Worm (Caenorhabditis elegans) whole organism, L2 larva: ENCODE measurements around the gene vha-6.

Experiments
- C34F6.9 ChIP-seq: fragments of 150-350 bp; optimal IDR thresholded peaks from 2 replicates; lab custom pipeline; 2014; ENCODE audit warnings: missing biosample characterization, missing genetic modification characterization
- F13H6.1 ChIP-seq: sonication (generic microtip); optimal IDR thresholded peaks from 2 replicates; lab custom pipeline; 2016; ENCODE audit warnings: missing genetic modification characterization, missing compliant biosample characterization
- R02D3.7 ChIP-seq: fragments of 150-350 bp; optimal IDR thresholded peaks from 2 replicates; lab custom pipeline; 2014; ENCODE audit warnings: missing biosample characterization, missing genetic modification characterization
- ZK546.5 ChIP-seq: sonication (generic microtip); optimal IDR thresholded peaks from 2 replicates; lab custom pipeline; 2017; ENCODE audit warnings: missing biosample characterization, missing genetic modification characterization
- alr-1 ChIP-seq: fragments of 150-350 bp; optimal IDR thresholded peaks from 2 replicates; lab custom pipeline; 2014; ENCODE audit warnings: missing biosample characterization, missing genetic modification characterization
- ama-1 ChIP-seq: fragments of 150-350 bp; optimal IDR thresholded peaks from 2 replicates; lab custom pipeline; 2018; ENCODE audit warnings: inconsistent platforms
- blmp-1 ChIP-seq: sonication (generic microtip); optimal IDR thresholded peaks from 2 replicates; lab custom pipeline; 2017; ENCODE audit warnings: missing genetic modification characterization, mild to moderate bottlenecking, missing compliant biosample characterization, antibody characterized with exemption, moderate library complexity; ENCODE audit not compliant: insufficient read depth
- ceh-82 ChIP-seq: fragments of 150-350 bp; optimal IDR thresholded peaks from 2 replicates; lab custom pipeline; 2014; ENCODE audit warnings: missing biosample characterization, missing genetic modification characterization
- crh-2 ChIP-seq: sonication (generic microtip); optimal IDR thresholded peaks from 2 replicates; lab custom pipeline; 2017; ENCODE audit warnings: missing biosample characterization, missing genetic modification characterization
- dmd-4 ChIP-seq: sonication (generic microtip); optimal IDR thresholded peaks from 2 replicates; lab custom pipeline; 2017; ENCODE audit warnings: missing biosample characterization, missing genetic modification characterization
- egl-27 ChIP-seq: sonication (generic microtip); optimal IDR thresholded peaks from 3 replicates; lab custom pipeline; 2017; ENCODE audit warnings: missing biosample characterization, missing genetic modification reagents, missing genetic modification characterization
- elt-1 ChIP-seq: fragments of 150-350 bp; optimal IDR thresholded peaks from 2 replicates; lab custom pipeline; 2014; ENCODE audit warnings: missing biosample characterization, missing genetic modification characterization
- elt-3 ChIP-seq: sonication (generic microtip); optimal IDR thresholded peaks from 2 replicates; lab custom pipeline; 2017; ENCODE audit warnings: missing biosample characterization, missing genetic modification characterization
- fos-1 ChIP-seq: fragments of 150-350 bp; optimal IDR thresholded peaks from 2 replicates; lab custom pipeline; 2014; ENCODE audit warnings: missing biosample characterization, missing genetic modification characterization
- gmeb-1 ChIP-seq: fragments of 150-350 bp; optimal IDR thresholded peaks from 2 replicates; lab custom pipeline; 2014; ENCODE audit warnings: missing biosample characterization, missing genetic modification characterization
- lin-13 ChIP-seq: fragments of 150-350 bp; optimal IDR thresholded peaks from 2 replicates; lab custom pipeline; 2014; ENCODE audit warnings: missing biosample characterization, missing genetic modification reagents, missing genetic modification characterization
- lsy-2 ChIP-seq, 2 experiments: fragments of 150-350 bp in 1 of 2; sonication (generic microtip) in 1 of 2; optimal IDR thresholded peaks; 2 replicates each; lab custom pipeline; 2014 to 2017; ENCODE audit warnings: missing biosample characterization in 2 of 2, missing genetic modification characterization in 2 of 2
- mab-5 ChIP-seq: fragments of 150-350 bp; optimal IDR thresholded peaks from 2 replicates; lab custom pipeline; 2014; ENCODE audit warnings: missing biosample characterization, missing genetic modification characterization
- mbf-1 ChIP-seq: sonication (generic microtip); optimal IDR thresholded peaks from 2 replicates; lab custom pipeline; 2017; ENCODE audit warnings: missing biosample characterization, missing genetic modification characterization
- mdl-1 ChIP-seq, 2 experiments: fragments of 150-350 bp in 1 of 2; sonication (generic microtip) in 1 of 2; optimal IDR thresholded peaks; 2 replicates each; lab custom pipeline; 2017; ENCODE audit warnings: missing biosample characterization in 2 of 2, missing genetic modification characterization in 2 of 2
- nhr-10 ChIP-seq: sonication (generic microtip); optimal IDR thresholded peaks from 2 replicates; lab custom pipeline; 2017; ENCODE audit warnings: missing biosample characterization, missing genetic modification characterization
- nhr-12 ChIP-seq: fragments of 150-350 bp; optimal IDR thresholded peaks from 2 replicates; lab custom pipeline; 2014; ENCODE audit warnings: missing biosample characterization, missing genetic modification characterization
- nhr-129 ChIP-seq: fragments of 150-350 bp; optimal IDR thresholded peaks from 2 replicates; lab custom pipeline; 2014; ENCODE audit warnings: missing biosample characterization, missing genetic modification characterization
- nhr-21 ChIP-seq: fragments of 150-350 bp; optimal IDR thresholded peaks from 2 replicates; lab custom pipeline; 2014; ENCODE audit warnings: missing biosample characterization, missing genetic modification characterization
- nhr-23 ChIP-seq: fragments of 150-350 bp; optimal IDR thresholded peaks from 2 replicates; lab custom pipeline; 2014; ENCODE audit warnings: missing biosample characterization, missing genetic modification reagents, missing genetic modification characterization
- nhr-25 ChIP-seq: fragments of 150-350 bp; sonication (generic microtip); optimal IDR thresholded peaks from 3 replicates; lab custom pipeline; 2014; ENCODE audit warnings: missing biosample characterization, missing genetic modification characterization
- nhr-6 ChIP-seq: fragments of 150-350 bp; optimal IDR thresholded peaks from 2 replicates; lab custom pipeline; 2014; ENCODE audit warnings: missing biosample characterization, missing genetic modification characterization
- sem-4 ChIP-seq: fragments of 150-350 bp; optimal IDR thresholded peaks from 2 replicates; lab custom pipeline; 2014; ENCODE audit warnings: missing biosample characterization, missing genetic modification reagents, missing genetic modification characterization
- skn-1 ChIP-seq: sonication (generic microtip); optimal IDR thresholded peaks from 2 replicates; lab custom pipeline; 2017; ENCODE audit warnings: missing biosample characterization, missing genetic modification characterization
- sma-3 ChIP-seq: sonication (generic microtip); optimal IDR thresholded peaks from 2 replicates; lab custom pipeline; 2016; ENCODE audit warnings: missing genetic modification reagents, missing genetic modification characterization, missing compliant biosample characterization
- sma-9 ChIP-seq, 2 experiments: fragments of 150-350 bp in 1 of 2; sonication (generic microtip) in 1 of 2; optimal IDR thresholded peaks; 2 replicates each; lab custom pipeline; 2014 to 2016; ENCODE audit warnings: missing genetic modification characterization in 2 of 2, mild to moderate bottlenecking in 1 of 2, missing biosample characterization in 1 of 2, missing compliant biosample characterization in 1 of 2, missing genetic modification reagents in 1 of 2, moderate library complexity in 1 of 2
- snpc-4 ChIP-seq: fragments of 150-350 bp; optimal IDR thresholded peaks from 2 replicates; lab custom pipeline; 2014; ENCODE audit warnings: missing biosample characterization, missing genetic modification characterization
- unc-39 ChIP-seq: fragments of 150-350 bp; optimal IDR thresholded peaks from 2 replicates; lab custom pipeline; 2014; ENCODE audit warnings: missing biosample characterization, missing genetic modification characterization
- unc-55 ChIP-seq: fragments of 150-350 bp; sonication (generic microtip); optimal IDR thresholded peaks from 3 replicates; lab custom pipeline; 2014; ENCODE audit warnings: missing biosample characterization, missing genetic modification reagents, missing genetic modification characterization
- unc-62 ChIP-seq: fragments of 150-350 bp; optimal IDR thresholded peaks from 2 replicates; lab custom pipeline; 2014; ENCODE audit warnings: missing biosample characterization, missing genetic modification reagents, missing genetic modification characterization
- zag-1 ChIP-seq: fragments of 150-350 bp; optimal IDR thresholded peaks from 2 replicates; lab custom pipeline; 2014; ENCODE audit warnings: missing biosample characterization, missing genetic modification characterization
- ztf-1 ChIP-seq: fragments of 200-800 bp; sonication (Bioruptor generic); conservative IDR thresholded peaks from 2 replicates; pipeline ENCODE4 v1.3.6; 2022; ENCODE audit warnings: missing genetic modification characterization, missing compliant biosample characterization
- ztf-11 ChIP-seq: sonication (generic microtip); optimal IDR thresholded peaks from 2 replicates; lab custom pipeline; 2017; ENCODE audit warnings: missing biosample characterization, missing genetic modification characterization

vha-6 gene

DNA sequence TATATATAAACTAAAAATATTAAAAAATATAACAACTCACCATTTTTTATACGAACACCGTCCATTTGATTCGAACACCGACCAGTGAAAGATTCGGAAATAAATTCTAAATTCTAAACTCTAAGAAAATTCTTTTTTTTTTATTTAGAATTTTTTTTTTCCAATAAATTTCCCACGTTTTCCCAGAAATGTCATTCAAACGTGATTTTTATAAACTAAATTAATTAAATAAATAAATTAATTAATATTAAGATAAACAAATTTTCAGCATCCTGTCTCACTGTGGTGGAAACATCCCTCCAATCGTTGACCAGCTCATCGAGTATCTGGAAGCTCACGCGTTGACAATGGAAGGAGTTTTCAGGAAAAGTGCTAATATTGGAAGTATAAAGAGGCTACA is 29.3 kb upstream of the vha-6 start, which contains the start of gene klp-17:
klp-17 (minus strand) TSS at position 101 of the 400 bp plus-strand sequence.
- TF ChIP-seq mdl-1 (tag; optimal IDR thresholded peaks at IDR 0.05; lab: Kevin White, UChicago) (no peak), unc-39 (tag; lab: Kevin White, UChicago) (no peak), unc-55 (no peak), lin-13 (no peak), ZK546.5 (tag; lab: Kevin White, UChicago) (no peak), ama-1 (lab: Kevin White, UChicago) (no peak), elt-3 (tag; lab: Kevin White, UChicago) (no peak), mbf-1 (tag; lab: Kevin White, UChicago) (no peak), unc-62 (no peak), mab-5 (tag; lab: Kevin White, UChicago) (no peak), nhr-10 (tag; lab: Kevin White, UChicago) (no peak), elt-1 (tag; lab: Kevin White, UChicago) (no peak), alr-1 (tag; lab: Kevin White, UChicago) (no peak), gmeb-1 (tag; lab: Kevin White, UChicago) (no peak), ztf-1 (GFP tag; lab: Robert Waterston, UW) (no peak), egl-27 (tag; lab: Kevin White, UChicago) (no peak), snpc-4 (tag; lab: Kevin White, UChicago) (no peak)

ce11 chrII:11464427-11464944 is 26.2 kb upstream of the vha-6 start, which contains the start of the genes aars-1 and rga-1:
aars-1 (minus strand) TSS chrII:11464497.
rga-1 (plus strand) TSS chrII:11464894.
- peak; percentile 73 for TF ChIP-seq nhr-25
- peak; percentile 50 for TF ChIP-seq unc-55
- TF ChIP-seq nhr-129 (tag; lab: Kevin White, UChicago): peak; percentile 70
- no peak for TF ChIP-seq nhr-12 (tag; lab: Kevin White, UChicago)
- no peak for TF ChIP-seq R02D3.7
- peak; percentile 77 for TF ChIP-seq sem-4 (tag; lab: Kevin White, UChicago)
- TF ChIP-seq nhr-6 (tag; lab: Kevin White, UChicago): no peak
- TF ChIP-seq blmp-1: peak; percentile 70
- no peak for TF ChIP-seq ceh-82 (tag; lab: Kevin White, UChicago)
- TF ChIP-seq C34F6.9 (tag; lab: Kevin White, UChicago): peak; percentile 77
- peak in 1 of 2 experiments; percentile 70 for TF ChIP-seq lsy-2 (tag; optimal IDR thresholded peaks at IDR 0.05; lab: Kevin White, UChicago)
- TF ChIP-seq nhr-21 (tag; lab: Kevin White, UChicago): peak; percentile 48
- peak; percentile 83 for TF ChIP-seq sma-9 (GFP tag; optimal IDR thresholded peaks at IDR 0.05; lab: Kevin White, UChicago)
- TF ChIP-seq sma-9 (tag; optimal IDR thresholded peaks at IDR 0.05; lab: Kevin White, UChicago): no peak
- peak; percentile 40 for TF ChIP-seq sma-3
- TF ChIP-seq nhr-10 (tag; lab: Kevin White, UChicago): no peak
- TF ChIP-seq fos-1 (tag; lab: Kevin White, UChicago): peak; percentile 68
- TF ChIP-seq lin-13: peak; percentile 20
- peak; percentile 75 for TF ChIP-seq F13H6.1 (tag; lab: Kevin White, UChicago)
- no peak for TF ChIP-seq nhr-23 (tag; lab: Kevin White, UChicago)
- TF ChIP-seq crh-2: peak; percentile 39
- TF ChIP-seq, all 48 proteins: peak for 14

DNA sequence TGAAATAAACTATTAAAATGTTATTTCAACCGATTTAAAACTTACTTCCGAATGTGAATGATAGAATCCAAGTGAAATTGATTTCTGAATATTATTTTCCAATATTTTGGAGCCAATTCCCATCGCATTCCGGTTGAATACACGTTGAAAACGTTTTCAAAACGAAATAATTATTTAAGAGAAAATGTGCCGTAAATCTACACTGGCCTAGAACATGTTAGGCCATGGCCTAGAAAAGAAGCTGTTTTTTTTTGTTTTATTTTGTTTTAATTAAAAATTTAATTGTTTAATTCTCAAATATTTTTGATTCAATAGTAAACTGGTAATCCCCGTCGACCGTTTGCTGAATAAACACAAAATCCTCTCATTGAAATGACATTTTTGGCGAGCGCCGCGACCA is 25.6 kb upstream of the vha-6 start:
- TF ChIP-seq zag-1 (tag; lab: Kevin White, UChicago): no peak
- TF ChIP-seq unc-55: peak; percentile 32
- TF ChIP-seq sma-9 (GFP tag; optimal IDR thresholded peaks at IDR 0.05; lab: Kevin White, UChicago): peak; percentile 15
- no peak for TF ChIP-seq sma-9 (tag; optimal IDR thresholded peaks at IDR 0.05; lab: Kevin White, UChicago)
- peak; percentile 14 for TF ChIP-seq R02D3.7
- TF ChIP-seq gmeb-1 (tag; lab: Kevin White, UChicago): no peak
- TF ChIP-seq dmd-4 (tag; lab: Kevin White, UChicago): no peak
- TF ChIP-seq, all 48 proteins: peak for 3

- TF ChIP-seq fos-1 (tag; lab: Kevin White, UChicago) (peak; percentile 52), skn-1 (tag; lab: Kevin White, UChicago) (peak; percentile 12), ztf-11 (tag; lab: Kevin White, UChicago) (no peak)
Measured at ce11 chrII:11459883-11460282, 21.6 kb upstream of the vha-6 start.
